Worm (Caenorhabditis elegans) whole organism, early embryonic: ENCODE measurements around the gene cal-5.

ENCODE experiments used
- B0310.2 ChIP-seq: sonication (generic microtip); optimal IDR thresholded peaks from 2 replicates; lab custom pipeline; 2016; ENCODE audit warnings: mild to moderate bottlenecking, missing genetic modification characterization, missing compliant biosample characterization
- F13C5.2 ChIP-seq: sonication (generic microtip); optimal IDR thresholded peaks from 2 replicates; lab custom pipeline; 2017; ENCODE audit warnings: mild to moderate bottlenecking, missing genetic modification characterization, inconsistent platforms, missing compliant biosample characterization
- aly-1 ChIP-seq: sonication (generic microtip); optimal IDR thresholded peaks from 2 replicates; lab custom pipeline; 2016; ENCODE audit warnings: missing genetic modification characterization, missing compliant biosample characterization
- ama-1 ChIP-seq: fragments of 150-350 bp; optimal IDR thresholded peaks from 2 replicates; lab custom pipeline; 2014
- ceh-13 ChIP-seq: fragments of 200-800 bp; sonication (Bioruptor generic); optimal IDR thresholded peaks from 2 replicates; lab custom pipeline; 2018; ENCODE audit warnings: mild to moderate bottlenecking, missing genetic modification characterization, missing compliant biosample characterization
- ceh-36 ChIP-seq: sonication (generic microtip); optimal IDR thresholded peaks from 2 replicates; lab custom pipeline; 2016; ENCODE audit warnings: missing genetic modification characterization, inconsistent platforms, missing compliant biosample characterization
- ets-7 ChIP-seq: sonication (generic microtip); optimal IDR thresholded peaks from 2 replicates; lab custom pipeline; 2016; ENCODE audit warnings: missing genotype, missing genetic modification characterization, missing compliant biosample characterization
- flt-1 ChIP-seq: fragments of 200-800 bp; sonication (Bioruptor generic); IDR thresholded peaks from 2 replicates; pipeline ENCODE4 v1.3.6; 2022; ENCODE audit warnings: missing genetic modification characterization, missing compliant biosample characterization
- hmbx-1 ChIP-seq: sonication (generic microtip); optimal IDR thresholded peaks from 2 replicates; lab custom pipeline; 2016; ENCODE audit warnings: mild to moderate bottlenecking, missing genetic modification characterization, missing compliant biosample characterization
- hmg-4 ChIP-seq: fragments of 200-800 bp; sonication (Bioruptor generic); optimal IDR thresholded peaks from 2 replicates; lab custom pipeline; 2018; ENCODE audit warnings: mild to moderate bottlenecking, missing genetic modification characterization, missing compliant biosample characterization
- hnd-1 ChIP-seq: sonication (generic microtip); optimal IDR thresholded peaks from 2 replicates; lab custom pipeline; 2016; ENCODE audit warnings: missing genetic modification characterization, missing compliant biosample characterization
- pes-1 ChIP-seq: fragments of 200-800 bp; sonication (Bioruptor generic); IDR thresholded peaks from 2 replicates; pipeline ENCODE4 v1.3.6; 2022; ENCODE audit warnings: missing genetic modification reagents, missing genetic modification characterization, missing compliant biosample characterization
- scrt-1 ChIP-seq: fragments of 200-800 bp; sonication (Bioruptor generic); IDR thresholded peaks from 2 replicates; pipeline ENCODE4 v1.3.6; 2022; ENCODE audit warnings: missing genetic modification characterization, missing compliant biosample characterization
- sea-1 ChIP-seq: fragments of 200-800 bp; sonication (Bioruptor generic); conservative IDR thresholded peaks from 2 replicates; pipeline ENCODE4 v1.3.6; 2022; ENCODE audit warnings: missing genetic modification characterization, missing compliant biosample characterization
- tbx-11 ChIP-seq: fragments of 200-800 bp; sonication (Bioruptor generic); IDR thresholded peaks from 2 replicates; pipeline ENCODE4 v1.3.6; 2022; ENCODE audit warnings: missing genetic modification characterization, missing compliant biosample characterization
- tbx-37 ChIP-seq: fragments of 200-800 bp; sonication (Bioruptor generic); conservative IDR thresholded peaks from 2 replicates; pipeline ENCODE4 v1.3.6; 2022; ENCODE audit warnings: missing genetic modification reagents, missing genetic modification characterization, missing compliant biosample characterization
- tra-4 ChIP-seq: sonication (generic microtip); optimal IDR thresholded peaks from 2 replicates; lab custom pipeline; 2017; ENCODE audit warnings: missing genetic modification characterization, missing compliant biosample characterization

cal-5 gene

ce11 chrX:5037673-5038072 is 40.1 kb downstream of the cal-5 start, which contains the start of gene ZC449.5:
Gene ZC449.5, minus strand, starts transcription at chrX:5037773.
- TF ChIP-seq ceh-13 (no peak), ceh-36 (no peak), sea-1 (no peak), scrt-1 (GFP tag; lab: Robert Waterston, UW) (no peak), tbx-37 (no peak), flt-1 (GFP tag; lab: Robert Waterston, UW) (no peak), ets-7 (tag; lab: Kevin White, UChicago) (no peak), hmbx-1 (tag; lab: Kevin White, UChicago) (no peak), hnd-1 (tag; lab: Kevin White, UChicago) (no peak)

- no peak for TF ChIP-seq ceh-13
- TF ChIP-seq ama-1 (lab: Kevin White, UChicago), result no peak
- no peak for TF ChIP-seq scrt-1 (GFP tag; lab: Robert Waterston, UW)
Observed at ce11 chrX:5033868-5034267, 43.9 kb downstream of the cal-5 start, which contains the start of gene ZC449.4. Gene ZC449.4, minus strand, starts transcription at chrX:5033968.

ce11 chrX:5031742-5032141 is 46.0 kb downstream of the cal-5 start:
- TF ChIP-seq aly-1, result no peak
- no peak for TF ChIP-seq tbx-37
- TF ChIP-seq ets-7 (tag; lab: Kevin White, UChicago), result no peak
- TF ChIP-seq ceh-36, result no peak

ce11 chrX:5028593-5028955 is 49.2 kb downstream of the cal-5 start:
- TF ChIP-seq hmg-4 (GFP tag; lab: Kevin White, UChicago) (no peak), ceh-36 (no peak), scrt-1 (GFP tag; lab: Robert Waterston, UW) (no peak), hmbx-1 (tag; lab: Kevin White, UChicago) (no peak)

ce11 chrX:5027923-5028592 is 49.7 kb downstream of the cal-5 start:
- TF ChIP-seq tbx-37, result no peak
- TF ChIP-seq tbx-11, result no peak
- TF ChIP-seq ama-1 (lab: Kevin White, UChicago), result no peak
- TF ChIP-seq hnd-1 (tag; lab: Kevin White, UChicago), result no peak

- TF ChIP-seq tra-4 (tag; lab: Kevin White, UChicago) (no peak), hmbx-1 (tag; lab: Kevin White, UChicago) (no peak), tbx-37 (no peak), B0310.2 (tag; lab: Kevin White, UChicago) (no peak), hmg-4 (GFP tag; lab: Kevin White, UChicago) (no peak), scrt-1 (GFP tag; lab: Robert Waterston, UW) (no peak), pes-1 (GFP tag; lab: Robert Waterston, UW) (no peak), ceh-36 (no peak), hnd-1 (tag; lab: Kevin White, UChicago) (no peak), flt-1 (GFP tag; lab: Robert Waterston, UW) (no peak), aly-1 (no peak), tbx-11 (no peak), ets-7 (tag; lab: Kevin White, UChicago) (no peak), ama-1 (lab: Kevin White, UChicago) (no peak), ceh-13 (no peak), sea-1 (no peak), F13C5.2 (tag; lab: Kevin White, UChicago) (no peak)
Observed at ce11 chrX:5026461-5026860, 51.3 kb downstream of the cal-5 start.
